Fruit fly (Drosophila melanogaster): ENCODE measurements around the gene CG6204.

CG6204 gene

DNA sequence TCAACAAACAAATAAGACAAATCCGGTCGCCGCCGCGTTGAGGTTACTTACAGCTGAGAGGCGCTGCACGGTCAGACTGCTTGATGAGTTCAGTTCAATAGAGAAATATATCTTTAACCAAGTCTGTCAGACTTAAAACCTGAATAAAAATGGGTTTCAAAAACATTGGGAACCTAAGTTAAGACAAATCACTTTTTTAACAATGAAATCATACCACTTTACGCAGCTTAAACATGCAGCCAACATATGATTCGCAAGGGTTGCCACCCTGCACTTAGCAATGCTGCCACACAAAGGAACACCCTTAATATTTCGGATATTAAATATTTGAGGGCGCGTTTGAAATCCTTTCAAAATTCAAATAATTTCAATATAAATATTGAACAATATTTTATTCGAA, 5.0 kb upstream of the CG6204 start, which contains the start of gene CG5515:
CG5515 (minus strand) TSS at position 278 of the 400 bp plus-strand sequence.
- TF ChIP-seq insv (optimal IDR thresholded peaks at IDR 0.05) (no peak), ttk (optimal IDR thresholded peaks at IDR 0.05) (no peak), h (optimal IDR thresholded peaks at IDR 0.05) (no peak), psq (optimal IDR thresholded peaks at IDR 0.05) (no peak), Myc (optimal IDR thresholded peaks at IDR 0.05) (no peak), Sin3A (optimal IDR thresholded peaks at IDR 0.05) (no peak)

DNA sequence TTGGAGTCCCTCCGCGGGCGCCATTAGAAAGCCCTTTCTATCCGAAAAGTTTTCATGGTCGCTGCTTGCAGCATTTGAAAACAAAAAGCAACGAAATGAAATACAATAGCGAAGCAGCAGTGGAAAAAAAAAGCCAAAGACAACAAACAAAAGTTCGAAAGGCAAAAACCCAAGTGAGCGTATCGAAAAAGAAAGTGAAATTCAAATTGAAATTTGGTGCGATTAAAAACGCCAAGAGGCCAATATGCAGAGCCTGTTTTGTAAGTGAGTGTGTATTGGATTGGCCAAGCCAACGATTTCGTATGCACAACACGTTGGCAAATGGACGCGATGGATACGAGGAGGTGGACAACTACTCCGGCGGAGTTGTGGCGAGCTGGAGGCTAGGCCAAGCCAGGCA, 9.1 kb downstream of the CG6204 start:
- no peak for TF ChIP-seq psq (optimal IDR thresholded peaks at IDR 0.05)

DNA sequence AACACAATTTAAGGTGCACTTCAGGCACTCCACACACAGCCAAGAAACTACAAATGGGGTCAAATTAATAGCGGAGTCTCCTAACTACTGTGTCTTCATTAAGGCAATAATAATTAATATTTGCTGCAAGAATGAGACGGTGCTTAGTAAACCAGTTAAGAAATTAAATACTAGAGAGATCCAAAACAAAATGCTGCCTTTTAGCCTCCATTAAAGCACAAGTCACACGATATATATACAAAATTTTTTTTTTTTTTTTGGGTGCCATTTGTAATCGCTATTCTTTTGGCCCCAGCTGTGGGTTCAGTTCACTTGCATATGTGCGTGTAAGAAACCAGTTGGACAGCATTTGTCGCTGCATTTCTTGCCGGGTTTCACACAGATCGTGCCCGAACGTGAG, 9.8 kb downstream of the CG6204 start:
- no peak for TF ChIP-seq ttk (optimal IDR thresholded peaks at IDR 0.05)
- no peak for TF ChIP-seq insv (optimal IDR thresholded peaks at IDR 0.05)
- TF ChIP-seq Myc (optimal IDR thresholded peaks at IDR 0.05): no peak
- TF ChIP-seq Sin3A (optimal IDR thresholded peaks at IDR 0.05): no peak
- TF ChIP-seq h (optimal IDR thresholded peaks at IDR 0.05): no peak
- no peak for TF ChIP-seq psq (optimal IDR thresholded peaks at IDR 0.05)

DNA sequence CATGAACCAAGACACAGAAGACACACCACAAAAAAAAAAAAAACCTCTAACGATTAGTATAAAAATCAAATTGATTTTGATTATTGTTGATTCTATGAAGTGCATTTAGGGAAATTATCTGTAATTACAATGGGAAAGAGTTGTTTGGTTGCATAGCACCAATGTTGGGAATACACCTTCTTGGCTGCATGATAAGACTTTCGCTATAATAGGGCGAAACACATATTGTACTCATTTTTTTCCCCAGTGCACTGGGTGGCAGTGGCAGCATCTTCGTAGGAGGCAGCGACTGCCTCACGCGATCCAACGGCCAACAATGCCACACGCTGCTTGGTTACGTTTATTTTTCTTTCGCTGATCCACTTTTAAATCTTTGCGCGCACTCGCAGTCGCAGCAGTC, 10.4 kb downstream of the CG6204 start:
- TF ChIP-seq Sin3A (optimal IDR thresholded peaks at IDR 0.05): no peak

DNA sequence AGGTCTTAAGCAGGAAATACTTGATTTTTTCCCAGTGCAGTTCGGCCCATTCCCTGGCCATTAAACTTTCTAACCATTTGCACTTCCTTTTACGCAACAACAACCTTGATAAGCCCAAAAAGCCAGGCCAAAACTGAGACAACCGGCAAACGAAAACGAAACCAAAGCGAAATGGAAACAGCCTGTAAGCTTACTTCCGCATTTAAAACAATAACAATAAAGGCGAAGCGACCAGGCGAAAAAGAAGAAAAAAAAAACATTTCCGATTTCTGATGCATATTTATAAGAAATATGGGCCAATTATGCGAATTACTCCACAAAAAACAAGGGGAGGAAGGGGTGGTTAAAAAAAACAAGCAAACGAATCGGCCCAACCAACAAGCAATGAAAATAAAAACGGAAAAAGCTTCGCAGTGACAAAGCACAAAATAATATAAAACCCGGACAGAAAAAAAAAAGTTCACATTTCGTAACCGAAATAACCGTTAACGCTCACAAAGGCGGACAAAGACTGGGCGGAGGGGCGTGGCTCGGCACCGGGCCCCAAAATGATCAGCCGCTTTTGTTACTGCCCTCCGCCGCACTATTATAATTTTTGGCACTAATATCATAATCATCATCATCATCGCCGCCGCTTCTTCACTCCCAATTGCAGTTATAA, 11.7 kb downstream of the CG6204 start:
- TF ChIP-seq insv (optimal IDR thresholded peaks at IDR 0.05) (no peak), ttk (optimal IDR thresholded peaks at IDR 0.05) (no peak), psq (optimal IDR thresholded peaks at IDR 0.05) (no peak), Sin3A (optimal IDR thresholded peaks at IDR 0.05) (no peak)

DNA sequence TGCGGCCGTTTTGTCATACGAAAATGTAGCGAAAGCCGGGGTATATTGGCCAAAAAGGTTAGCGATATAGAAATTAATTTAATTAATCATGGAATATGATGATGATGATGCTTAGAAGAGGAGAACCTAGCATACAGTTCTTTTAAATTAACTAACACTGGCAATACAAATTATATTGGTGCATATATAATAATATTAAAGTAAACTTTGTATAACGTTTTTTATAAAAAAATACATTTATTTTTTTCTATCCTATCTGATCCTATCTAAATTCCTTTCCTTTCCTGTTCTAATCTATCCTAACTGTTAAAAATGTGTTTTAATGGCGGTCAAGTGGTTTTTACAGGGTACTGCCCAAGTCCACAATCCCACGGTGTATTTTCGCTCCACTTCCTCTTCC, 12.3 kb downstream of the CG6204 start:
- TF ChIP-seq Myc (optimal IDR thresholded peaks at IDR 0.05): no peak
- no peak for TF ChIP-seq psq (optimal IDR thresholded peaks at IDR 0.05)
- no peak for TF ChIP-seq h (optimal IDR thresholded peaks at IDR 0.05)
- TF ChIP-seq Sin3A (optimal IDR thresholded peaks at IDR 0.05): no peak
- no peak for TF ChIP-seq ttk (optimal IDR thresholded peaks at IDR 0.05)
- no peak for TF ChIP-seq insv (optimal IDR thresholded peaks at IDR 0.05)

DNA sequence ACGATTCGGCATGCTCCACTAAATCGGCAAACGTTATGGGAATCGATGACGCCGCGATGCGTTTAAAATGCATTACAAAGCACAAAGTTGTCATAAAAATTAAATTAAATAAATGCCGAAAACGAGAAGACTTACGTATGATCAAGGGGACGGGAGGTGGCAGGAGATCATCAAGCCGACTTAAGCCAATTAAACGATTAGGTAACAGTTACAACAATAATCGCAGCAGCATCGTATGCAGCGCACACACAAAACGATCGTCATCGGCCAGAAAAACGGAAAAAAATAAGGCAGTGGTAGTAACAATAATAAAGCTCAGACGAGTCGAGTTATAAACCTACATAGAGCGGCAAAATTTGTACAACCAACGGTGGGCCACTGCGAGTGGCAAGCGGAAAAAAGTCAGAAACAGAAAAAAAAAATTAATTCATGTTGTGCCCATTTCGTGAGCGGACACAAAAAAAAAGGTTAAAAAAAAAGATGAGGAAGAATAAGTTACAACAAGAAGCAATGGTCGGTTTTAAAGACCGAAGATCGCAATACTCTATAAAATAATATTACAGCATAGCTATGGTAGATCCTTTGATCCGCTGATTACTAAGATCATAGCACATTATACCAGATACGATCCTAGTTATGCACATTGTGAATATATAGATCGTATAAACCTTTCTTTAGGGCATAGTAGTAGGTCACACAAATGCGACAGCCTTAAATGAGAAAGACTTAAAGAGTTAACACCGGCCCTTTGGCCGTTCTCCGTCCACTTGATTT, 12.9 kb downstream of the CG6204 start:
- no peak for TF ChIP-seq h (optimal IDR thresholded peaks at IDR 0.05)
- no peak for TF ChIP-seq ttk (optimal IDR thresholded peaks at IDR 0.05)
- TF ChIP-seq Sin3A (optimal IDR thresholded peaks at IDR 0.05): no peak
- no peak for TF ChIP-seq psq (optimal IDR thresholded peaks at IDR 0.05)
- TF ChIP-seq Myc (optimal IDR thresholded peaks at IDR 0.05): no peak
- no peak for TF ChIP-seq insv (optimal IDR thresholded peaks at IDR 0.05)

DNA sequence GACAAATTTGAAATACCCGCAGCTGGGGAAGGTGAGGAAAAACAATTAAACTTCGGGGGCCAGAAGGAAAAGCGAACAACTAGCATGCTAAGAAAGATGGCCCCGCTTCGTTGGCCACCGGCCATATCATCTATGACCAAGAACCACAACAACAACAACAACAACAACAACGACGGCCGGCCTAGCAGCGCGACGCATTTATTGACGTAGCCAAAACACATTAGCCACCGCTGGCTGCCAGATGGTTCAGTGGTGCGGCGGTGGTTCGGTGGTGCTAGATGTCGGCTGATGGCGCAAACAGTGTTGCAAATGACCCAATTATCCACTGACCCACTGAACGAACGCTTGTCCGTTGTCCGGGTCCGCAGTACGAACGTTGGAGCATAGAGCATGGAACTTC, 20.0 kb downstream of the CG6204 start:
- TF ChIP-seq h (optimal IDR thresholded peaks at IDR 0.05) (no peak), psq (optimal IDR thresholded peaks at IDR 0.05) (no peak), Sin3A (optimal IDR thresholded peaks at IDR 0.05) (no peak), insv (optimal IDR thresholded peaks at IDR 0.05) (no peak), Myc (optimal IDR thresholded peaks at IDR 0.05) (no peak), ttk (optimal IDR thresholded peaks at IDR 0.05) (no peak)

DNA sequence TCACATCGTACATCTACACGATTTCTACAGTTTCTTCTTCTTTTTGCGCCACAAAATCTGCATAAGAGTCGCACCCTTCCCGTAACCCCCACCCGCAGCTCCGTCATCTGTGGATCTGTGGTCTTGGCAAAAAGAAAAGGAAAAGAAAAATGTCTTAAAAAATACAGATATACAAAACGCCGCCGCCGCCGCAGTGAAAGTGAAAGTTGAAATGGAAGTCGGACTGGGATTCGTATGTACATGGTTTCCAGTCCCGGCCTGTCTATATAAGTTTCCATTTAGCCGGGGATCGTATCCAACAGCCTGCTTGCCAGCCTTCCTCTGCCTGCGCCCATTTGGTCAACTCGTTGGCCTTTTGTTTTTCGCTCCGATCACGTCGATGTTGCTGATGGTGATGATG, 22.4 kb downstream of the CG6204 start:
- TF ChIP-seq psq (optimal IDR thresholded peaks at IDR 0.05) (no peak), Myc (optimal IDR thresholded peaks at IDR 0.05) (no peak), Sin3A (optimal IDR thresholded peaks at IDR 0.05) (no peak), h (optimal IDR thresholded peaks at IDR 0.05) (no peak), ttk (optimal IDR thresholded peaks at IDR 0.05) (no peak), insv (optimal IDR thresholded peaks at IDR 0.05) (no peak)

- TF ChIP-seq Myc (optimal IDR thresholded peaks at IDR 0.05) (no peak), insv (optimal IDR thresholded peaks at IDR 0.05) (no peak), Sin3A (optimal IDR thresholded peaks at IDR 0.05) (no peak), ttk (optimal IDR thresholded peaks at IDR 0.05) (no peak), psq (optimal IDR thresholded peaks at IDR 0.05) (no peak), h (optimal IDR thresholded peaks at IDR 0.05) (no peak)
These were observed 24.9 kb downstream of the CG6204 start, which contains the start of gene CG17786 for dm6 chr3R:24218565-24218964. TSS of gene CG17786 (minus strand) at chr3R:24218718.

DNA sequence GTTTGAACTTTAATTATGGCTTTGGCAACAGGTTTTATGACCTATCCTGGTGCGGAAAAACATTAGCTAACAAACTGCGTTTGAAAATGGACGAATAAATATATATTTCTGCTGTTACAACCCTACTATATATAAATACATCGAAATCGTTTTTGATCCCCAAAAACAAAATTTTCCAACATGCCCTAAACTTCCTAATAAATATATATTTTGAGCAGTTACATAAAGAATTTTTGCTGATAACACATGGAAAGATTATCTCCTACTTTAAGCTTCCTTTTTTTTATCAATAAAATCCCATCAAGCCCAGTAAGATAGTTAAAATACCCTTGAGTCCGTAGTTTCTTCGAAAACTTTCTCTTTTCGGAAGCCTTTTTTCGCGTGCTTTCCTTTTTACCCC, 25.5 kb downstream of the CG6204 start:
- TF ChIP-seq psq (optimal IDR thresholded peaks at IDR 0.05) (no peak), insv (optimal IDR thresholded peaks at IDR 0.05) (no peak), Myc (optimal IDR thresholded peaks at IDR 0.05) (no peak), Sin3A (optimal IDR thresholded peaks at IDR 0.05) (no peak), ttk (optimal IDR thresholded peaks at IDR 0.05) (no peak), h (optimal IDR thresholded peaks at IDR 0.05) (no peak)

DNA sequence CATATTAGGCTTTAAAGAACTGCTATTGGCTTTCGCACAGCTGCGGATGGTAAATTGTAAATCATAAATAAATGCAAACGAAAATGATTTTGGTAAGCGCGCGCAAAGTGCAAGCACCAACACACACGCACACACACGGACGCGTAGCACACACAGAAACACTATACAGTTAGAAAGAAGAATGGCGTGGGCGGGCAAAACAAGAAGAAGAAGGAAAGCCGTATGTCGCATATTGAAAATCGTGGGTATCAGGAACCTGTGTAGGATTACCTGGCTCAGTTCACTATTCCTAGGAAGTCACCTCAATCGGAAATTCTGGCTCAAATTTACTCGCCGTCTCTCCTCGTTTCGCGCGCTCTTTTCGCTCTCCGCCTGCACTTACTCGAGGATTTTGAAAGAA, 27.2 kb downstream of the CG6204 start, which contains the start of gene cav:
cav (plus strand) TSS at position 259 of the 400 bp plus-strand sequence.
- TF ChIP-seq insv (optimal IDR thresholded peaks at IDR 0.05) (no peak), Sin3A (optimal IDR thresholded peaks at IDR 0.05) (no peak), psq (optimal IDR thresholded peaks at IDR 0.05) (peak; percentile 3), ttk (optimal IDR thresholded peaks at IDR 0.05) (no peak), h (optimal IDR thresholded peaks at IDR 0.05) (no peak)
